Worm (Caenorhabditis elegans) whole organism, young adult: ENCODE measurements around the gene mig-13.

Experiments
- B0035.1 ChIP-seq: sonication (generic microtip); optimal IDR thresholded peaks from 2 replicates; lab custom pipeline; 2016; ENCODE audit warnings: missing genetic modification characterization, mild to moderate bottlenecking, missing compliant biosample characterization, missing genotype, missing genetic modification reagents
- C17E4.6 ChIP-seq: fragments of 200-800 bp; sonication (Bioruptor generic); IDR thresholded peaks from 2 replicates; pipeline ENCODE4 v1.3.6; 2022; ENCODE audit warnings: missing genetic modification reagents, missing genetic modification characterization, missing compliant biosample characterization
- F10E7.11 ChIP-seq: sonication (generic microtip); optimal IDR thresholded peaks from 2 replicates; lab custom pipeline; 2017; ENCODE audit warnings: mild to moderate bottlenecking, missing genetic modification characterization, moderate library complexity, missing compliant biosample characterization
- F23B12.7 ChIP-seq: sonication (generic microtip); optimal IDR thresholded peaks from 2 replicates; lab custom pipeline; 2017; ENCODE audit warnings: missing genetic modification characterization, mild to moderate bottlenecking, missing compliant biosample characterization, antibody characterized with exemption, moderate library complexity; ENCODE audit not compliant: insufficient read depth
- F39B2.1 ChIP-seq: fragments of 200-800 bp; sonication (Bioruptor generic); IDR thresholded peaks from 2 replicates; pipeline ENCODE4 v1.3.6; 2022; ENCODE audit warnings: missing genetic modification reagents, missing genetic modification characterization, missing compliant biosample characterization
- F57A8.1 ChIP-seq: fragments of 200-800 bp; sonication (Bioruptor generic); optimal IDR thresholded peaks from 2 replicates; lab custom pipeline; 2018; ENCODE audit warnings: mild to moderate bottlenecking, missing genetic modification characterization, moderate library complexity, missing compliant biosample characterization
- F57C9.4 ChIP-seq: sonication (generic microtip); optimal IDR thresholded peaks from 2 replicates; lab custom pipeline; 2017; ENCODE audit warnings: mild to moderate bottlenecking, missing genetic modification characterization, missing compliant biosample characterization
- K12H6.12 ChIP-seq: fragments of 200-800 bp; sonication (Bioruptor generic); optimal IDR thresholded peaks from 2 replicates; lab custom pipeline; 2018; ENCODE audit warnings: mild to moderate bottlenecking, missing genetic modification characterization, missing compliant biosample characterization
- T07F8.4 ChIP-seq: sonication (generic microtip); optimal IDR thresholded peaks from 2 replicates; lab custom pipeline; 2016; ENCODE audit warnings: mild to moderate bottlenecking, missing genetic modification characterization, moderate library complexity, missing compliant biosample characterization
- T26A5.8 ChIP-seq: sonication (generic microtip); optimal IDR thresholded peaks from 2 replicates; lab custom pipeline; 2016; ENCODE audit warnings: missing genetic modification characterization, missing compliant biosample characterization
- attf-6 ChIP-seq: fragments of 200-800 bp; sonication (Bioruptor generic); IDR thresholded peaks from 2 replicates; pipeline ENCODE4 v1.3.6; 2022; ENCODE audit warnings: missing genetic modification reagents, missing genetic modification characterization, missing compliant biosample characterization
- bed-1 ChIP-seq: fragments of 200-800 bp; sonication (Bioruptor generic); IDR thresholded peaks from 2 replicates; pipeline ENCODE4 v1.3.6; 2022; ENCODE audit warnings: missing genetic modification reagents, missing genetic modification characterization, missing compliant biosample characterization
- cebp-1 ChIP-seq, 2 experiments: fragments of 200-800 bp in 1 of 2; sonication (Bioruptor generic) in 1 of 2; sonication (generic microtip) in 1 of 2; IDR thresholded peaks in 1 of 2; optimal IDR thresholded peaks in 1 of 2; 2 replicates each; pipeline versions ENCODE4 v1.3.6 to Lab custom; 2017 to 2022; ENCODE audit warnings: missing compliant biosample characterization in 2 of 2, missing genetic modification characterization in 2 of 2, mild to moderate bottlenecking in 1 of 2, missing genetic modification reagents in 1 of 2, moderate library complexity in 1 of 2
- ceh-100 ChIP-seq: fragments of 200-800 bp; sonication (Bioruptor generic); IDR thresholded peaks from 2 replicates; pipeline ENCODE4 v1.3.6; 2022; ENCODE audit warnings: missing genetic modification reagents, missing genetic modification characterization, missing compliant biosample characterization
- ceh-58 ChIP-seq: fragments of 200-800 bp; sonication (Bioruptor generic); IDR thresholded peaks from 2 replicates; pipeline ENCODE4 v1.3.6; 2022; ENCODE audit warnings: missing genetic modification characterization, missing compliant biosample characterization
- chd-7 ChIP-seq: sonication (generic microtip); optimal IDR thresholded peaks from 2 replicates; lab custom pipeline; 2016; ENCODE audit warnings: mild to moderate bottlenecking, missing genetic modification characterization, moderate library complexity, missing compliant biosample characterization
- die-1 ChIP-seq: sonication (generic microtip); optimal IDR thresholded peaks from 2 replicates; lab custom pipeline; 2016; ENCODE audit warnings: missing genotype, mild to moderate bottlenecking, missing genetic modification characterization, missing compliant biosample characterization
- dpl-1 ChIP-seq: fragments of 150-350 bp; optimal IDR thresholded peaks from 2 replicates; lab custom pipeline; 2014; ENCODE audit warnings: missing biosample characterization, missing genetic modification reagents, missing genetic modification characterization
- lag-1 ChIP-seq: fragments of 200-800 bp; sonication (Bioruptor generic); IDR thresholded peaks from 2 replicates; pipeline ENCODE4 v1.3.6; 2022; ENCODE audit warnings: missing genetic modification reagents, missing genetic modification characterization, missing compliant biosample characterization
- lir-1 ChIP-seq: fragments of 200-800 bp; sonication (Bioruptor generic); conservative IDR thresholded peaks from 2 replicates; pipeline ENCODE4 v1.3.6; 2022; ENCODE audit warnings: missing genetic modification reagents, missing genetic modification characterization, missing compliant biosample characterization
- lsy-27 ChIP-seq: sonication (generic microtip); optimal IDR thresholded peaks from 2 replicates; lab custom pipeline; 2017; ENCODE audit warnings: missing genetic modification characterization, mild to moderate bottlenecking, missing compliant biosample characterization, antibody characterized with exemption, missing genotype, borderline replicate concordance; ENCODE audit not compliant: insufficient read depth
- mel-28 ChIP-seq: sonication (generic microtip); optimal IDR thresholded peaks from 2 replicates; lab custom pipeline; 2016; ENCODE audit warnings: borderline replicate concordance, mild to moderate bottlenecking, missing genetic modification characterization, missing compliant biosample characterization
- mxl-1 ChIP-seq: sonication (generic microtip); optimal IDR thresholded peaks from 2 replicates; lab custom pipeline; 2016; ENCODE audit warnings: missing genetic modification characterization, missing compliant biosample characterization
- nfya-1 ChIP-seq: sonication (generic microtip); optimal IDR thresholded peaks from 2 replicates; lab custom pipeline; 2017; ENCODE audit warnings: antibody characterized with exemption, missing compliant biosample characterization, missing genetic modification characterization, borderline replicate concordance; ENCODE audit not compliant: insufficient read depth
- nhr-179 ChIP-seq: sonication (generic microtip); optimal IDR thresholded peaks from 2 replicates; lab custom pipeline; 2016; ENCODE audit warnings: mild to moderate bottlenecking, missing genetic modification characterization, missing compliant biosample characterization
- rcor-1 ChIP-seq: fragments of 200-800 bp; sonication (Bioruptor generic); IDR thresholded peaks from 2 replicates; pipeline ENCODE4 v1.3.6; 2022; ENCODE audit warnings: missing genetic modification reagents, missing genetic modification characterization, missing compliant biosample characterization
- sdz-38 ChIP-seq: sonication (generic microtip); optimal IDR thresholded peaks from 2 replicates; lab custom pipeline; 2016; ENCODE audit warnings: missing genotype, missing genetic modification characterization, missing compliant biosample characterization
- snpc-1.3 ChIP-seq: sonication (generic microtip); optimal IDR thresholded peaks from 2 replicates; lab custom pipeline; 2017; ENCODE audit warnings: missing genetic modification characterization, mild to moderate bottlenecking, missing compliant biosample characterization, antibody characterized with exemption, moderate library complexity, missing genotype, missing genetic modification reagents; ENCODE audit not compliant: insufficient read depth
- snpc-3.4 ChIP-seq: sonication (generic microtip); optimal IDR thresholded peaks from 2 replicates; lab custom pipeline; 2017; ENCODE audit warnings: missing genetic modification characterization, mild to moderate bottlenecking, missing compliant biosample characterization, antibody characterized with exemption, moderate library complexity, missing genotype, missing genetic modification reagents
- zfh-2 ChIP-seq: fragments of 200-800 bp; sonication (Bioruptor generic); conservative IDR thresholded peaks from 2 replicates; pipeline ENCODE4 v1.3.6; 2022; ENCODE audit warnings: missing genetic modification reagents, missing genetic modification characterization, missing compliant biosample characterization
- ztf-6 ChIP-seq: fragments of 200-800 bp; sonication (Bioruptor generic); IDR thresholded peaks from 2 replicates; pipeline ENCODE4 v1.3.6; 2022; ENCODE audit warnings: missing genetic modification reagents, missing genetic modification characterization, missing compliant biosample characterization

mig-13 gene

ce11 chrX:4788958-4789357 is 11.0 kb downstream of the mig-13 start (continued):
- TF ChIP-seq ceh-100 (peak; percentile 42; the same call in 1 of the 2 replicates), attf-6 (GFP tag; lab: Robert Waterston, UW) (peak; percentile 73)
- TF ChIP-seq, all 124 proteins: peak for 64

- TF ChIP-seq attf-6 (GFP tag; lab: Robert Waterston, UW) = no peak
- no peak for TF ChIP-seq F57A8.1
- TF ChIP-seq lag-1 (GFP tag; lab: Robert Waterston, UW) = no peak
- no peak for TF ChIP-seq sdz-38 (tag; lab: Kevin White, UChicago)
- TF ChIP-seq cebp-1 (GFP tag; IDR thresholded peaks at IDR 0.05; lab: Robert Waterston, UW) = no peak
- no peak for TF ChIP-seq cebp-1 (tag; optimal IDR thresholded peaks at IDR 0.05; lab: Kevin White, UChicago)
- TF ChIP-seq zfh-2 = no peak
- TF ChIP-seq rcor-1 (GFP tag; lab: Robert Waterston, UW) = no peak
- TF ChIP-seq dpl-1 = no peak
- TF ChIP-seq F39B2.1 (GFP tag; lab: Robert Waterston, UW) = no peak
- TF ChIP-seq mxl-1 = no peak
- no peak for TF ChIP-seq mel-28
- TF ChIP-seq F10E7.11 (tag; lab: Kevin White, UChicago) = no peak
- TF ChIP-seq C17E4.6 (GFP tag; lab: Robert Waterston, UW) = no peak
- TF ChIP-seq nfya-1 (tag; lab: Kevin White, UChicago) = no peak
- TF ChIP-seq ztf-6 (GFP tag; lab: Robert Waterston, UW) = no peak
- no peak for TF ChIP-seq die-1 (tag; lab: Kevin White, UChicago)
These were observed 12.4 kb downstream of the mig-13 start for ce11 chrX:4787525-4787924.

ce11 chrX:4784776-4785175 is 15.2 kb downstream of the mig-13 start:
- TF ChIP-seq snpc-1.3 (tag; lab: Kevin White, UChicago) (no peak), F57C9.4 (tag; lab: Kevin White, UChicago) (no peak), lir-1 (no peak), B0035.1 (tag; lab: Kevin White, UChicago) (no peak), C17E4.6 (GFP tag; lab: Robert Waterston, UW) (no peak), ceh-100 (no peak), F23B12.7 (tag; lab: Kevin White, UChicago) (no peak)

ce11 chrX:4783117-4783775 is 16.7 kb downstream of the mig-13 start, which contains the start of gene F43C9.2:
TSS of gene F43C9.2 (plus strand) at chrX:4783613.
- TF ChIP-seq K12H6.12 (tag; lab: Kevin White, UChicago) (no peak), ceh-58 (GFP tag; lab: Robert Waterston, UW) (no peak), T07F8.4 (tag; lab: Kevin White, UChicago) (no peak), T26A5.8 (tag; lab: Kevin White, UChicago) (no peak), chd-7 (tag; lab: Kevin White, UChicago) (no peak), bed-1 (no peak), lsy-27 (no peak), snpc-3.4 (tag; lab: Kevin White, UChicago) (no peak), nhr-179 (tag; lab: Kevin White, UChicago) (no peak)
